Worm (Caenorhabditis elegans) whole organism, L4 larva: ENCODE data around the gene C27D6.1.

Experiments used
- F26F4.8 ChIP-seq: fragments of 200-800 bp; sonication (Bioruptor generic); conservative IDR thresholded peaks from 2 replicates; pipeline ENCODE4 v1.3.6; 2022; ENCODE audit warnings: missing genetic modification characterization, missing compliant biosample characterization
- F49E8.2 ChIP-seq: sonication (generic microtip); optimal IDR thresholded peaks from 2 replicates; lab custom pipeline; 2016; ENCODE audit warnings: missing compliant biosample characterization, mild to moderate bottlenecking, missing genetic modification characterization, borderline replicate concordance
- T20F7.1 ChIP-seq: fragments of 200-800 bp; sonication (Bioruptor generic); optimal IDR thresholded peaks from 2 replicates; lab custom pipeline; 2018; ENCODE audit warnings: mild to moderate bottlenecking, missing genetic modification characterization, missing compliant biosample characterization
- Y105C5A.15 ChIP-seq: fragments of 200-800 bp; sonication (Bioruptor generic); IDR thresholded peaks from 2 replicates; pipeline ENCODE4 v1.3.6; 2022; ENCODE audit warnings: missing genetic modification characterization, missing compliant biosample characterization
- Y48G9A.11 ChIP-seq: fragments of 200-800 bp; sonication (Bioruptor generic); IDR thresholded peaks from 2 replicates; pipeline ENCODE4 v1.3.6; 2022; ENCODE audit warnings: missing genetic modification reagents, missing genetic modification characterization, missing compliant biosample characterization
- aly-2 ChIP-seq: sonication (generic microtip); optimal IDR thresholded peaks from 2 replicates; lab custom pipeline; 2018; ENCODE audit warnings: missing biosample characterization, missing genetic modification characterization
- arid-1 ChIP-seq: fragments of 200-800 bp; sonication (Bioruptor generic); conservative IDR thresholded peaks from 2 replicates; pipeline ENCODE4 v1.3.6; 2022; ENCODE audit warnings: missing genetic modification reagents, missing genetic modification characterization, missing compliant biosample characterization
- ceh-28 ChIP-seq: fragments of 150-350 bp; optimal IDR thresholded peaks from 2 replicates; lab custom pipeline; 2014; ENCODE audit warnings: missing biosample characterization, missing genetic modification reagents, missing genetic modification characterization
- ceh-82 ChIP-seq: sonication (generic microtip); optimal IDR thresholded peaks from 2 replicates; lab custom pipeline; 2017; ENCODE audit warnings: missing biosample characterization, missing genetic modification characterization
- ces-1 ChIP-seq: fragments of 150-350 bp; sonication (generic microtip); optimal IDR thresholded peaks from 4 replicates; lab custom pipeline; 2014; ENCODE audit warnings: missing biosample characterization, missing genetic modification reagents, missing genetic modification characterization
- cey-2 ChIP-seq: sonication (generic microtip); optimal IDR thresholded peaks from 3 replicates; lab custom pipeline; 2017; ENCODE audit warnings: missing genetic modification characterization, mild to moderate bottlenecking, missing compliant biosample characterization, antibody characterized with exemption, borderline replicate concordance; ENCODE audit not compliant: insufficient read depth
- daf-8 ChIP-seq: fragments of 200-800 bp; sonication (Bioruptor generic); IDR thresholded peaks from 2 replicates; pipeline ENCODE4 v1.3.6; 2022; ENCODE audit warnings: missing genetic modification characterization, missing compliant biosample characterization
- dmd-9 ChIP-seq: fragments of 200-800 bp; sonication (Bioruptor generic); IDR thresholded peaks from 2 replicates; pipeline ENCODE4 v1.3.6; 2022; ENCODE audit warnings: missing genetic modification reagents, missing genetic modification characterization, missing compliant biosample characterization
- duxl-1 ChIP-seq: sonication (generic microtip); optimal IDR thresholded peaks from 2 replicates; lab custom pipeline; 2016; ENCODE audit warnings: mild to moderate bottlenecking, missing genetic modification characterization, moderate library complexity, missing compliant biosample characterization; ENCODE audit not compliant: poor library complexity
- egl-27 ChIP-seq: sonication (generic microtip); optimal IDR thresholded peaks from 3 replicates; lab custom pipeline; 2017; ENCODE audit warnings: missing biosample characterization, missing genetic modification reagents, missing genetic modification characterization
- egl-43 ChIP-seq: fragments of 200-800 bp; sonication (Bioruptor generic); IDR thresholded peaks from 2 replicates; pipeline ENCODE4 v1.3.6; 2022; ENCODE audit warnings: missing genetic modification reagents, missing genetic modification characterization, missing compliant biosample characterization
- fkh-10 ChIP-seq: fragments of 150-350 bp; optimal IDR thresholded peaks from 2 replicates; lab custom pipeline; 2014; ENCODE audit warnings: missing biosample characterization, missing genetic modification reagents, missing genetic modification characterization
- fos-1 ChIP-seq: fragments of 150-350 bp; optimal IDR thresholded peaks from 2 replicates; lab custom pipeline; 2014; ENCODE audit warnings: missing biosample characterization, missing genetic modification characterization
- hif-1 ChIP-seq, 2 experiments: sonication (generic microtip); optimal IDR thresholded peaks; 2 replicates each; lab custom pipeline; 2016 to 2017; ENCODE audit warnings: missing compliant biosample characterization in 2 of 2, missing genetic modification characterization in 2 of 2, missing genetic modification reagents in 2 of 2, missing genotype in 2 of 2, mild to moderate bottlenecking in 1 of 2
- jun-1 ChIP-seq: fragments of 150-350 bp; optimal IDR thresholded peaks from 2 replicates; lab custom pipeline; 2014; ENCODE audit warnings: missing biosample characterization, missing genetic modification reagents, missing genetic modification characterization
- lin-1 ChIP-seq: fragments of 200-800 bp; sonication (Bioruptor generic); IDR thresholded peaks from 2 replicates; pipeline ENCODE4 v1.3.6; 2022; ENCODE audit warnings: missing genetic modification reagents, missing genetic modification characterization, missing compliant biosample characterization
- lin-13 ChIP-seq: fragments of 150-350 bp; optimal IDR thresholded peaks from 2 replicates; lab custom pipeline; 2014; ENCODE audit warnings: missing biosample characterization, missing genetic modification reagents, missing genetic modification characterization
- lin-15B ChIP-seq: fragments of 150-350 bp; sonication (generic microtip); optimal IDR thresholded peaks from 3 replicates; lab custom pipeline; 2014; ENCODE audit warnings: missing biosample characterization, missing genetic modification characterization
- lin-38 ChIP-seq: fragments of 200-800 bp; sonication (Bioruptor generic); IDR thresholded peaks from 2 replicates; pipeline ENCODE4 v1.3.6; 2022; ENCODE audit warnings: missing genetic modification reagents, missing genetic modification characterization, missing compliant biosample characterization
- lin-39 ChIP-seq: fragments of 150-350 bp; optimal IDR thresholded peaks from 2 replicates; lab custom pipeline; 2014; ENCODE audit warnings: missing biosample characterization, missing genetic modification reagents, missing genetic modification characterization
- lir-3 ChIP-seq: sonication (generic microtip); optimal IDR thresholded peaks from 2 replicates; lab custom pipeline; 2016; ENCODE audit warnings: mild to moderate bottlenecking, missing genetic modification characterization, missing compliant biosample characterization
- madf-9 ChIP-seq: fragments of 200-800 bp; sonication (Bioruptor generic); conservative IDR thresholded peaks from 2 replicates; pipeline ENCODE4 v1.3.6; 2022; ENCODE audit warnings: missing genetic modification reagents, missing genetic modification characterization, missing compliant biosample characterization
- mdl-1 ChIP-seq, 2 experiments: fragments of 150-350 bp in 1 of 2; sonication (generic microtip) in 1 of 2; optimal IDR thresholded peaks; 2 replicates each; lab custom pipeline; 2014 to 2017; ENCODE audit warnings: missing biosample characterization in 2 of 2, missing genetic modification characterization in 2 of 2
- mxl-2 ChIP-seq: fragments of 200-800 bp; sonication (Bioruptor generic); conservative IDR thresholded peaks from 2 replicates; pipeline ENCODE4 v1.3.6; 2022; ENCODE audit warnings: missing genetic modification reagents, missing genetic modification characterization, missing compliant biosample characterization
- nhr-10 ChIP-seq: fragments of 150-350 bp; optimal IDR thresholded peaks from 2 replicates; lab custom pipeline; 2014; ENCODE audit warnings: missing biosample characterization, missing genetic modification characterization
- nhr-102 ChIP-seq: sonication (generic microtip); optimal IDR thresholded peaks from 2 replicates; lab custom pipeline; 2016; ENCODE audit warnings: mild to moderate bottlenecking, missing genetic modification characterization, moderate library complexity, missing compliant biosample characterization
- nhr-111 ChIP-seq: fragments of 200-800 bp; sonication (Bioruptor generic); optimal IDR thresholded peaks from 2 replicates; lab custom pipeline; 2018; ENCODE audit warnings: mild to moderate bottlenecking, missing genetic modification characterization, missing compliant biosample characterization
- nhr-237 ChIP-seq: sonication (generic microtip); optimal IDR thresholded peaks from 2 replicates; lab custom pipeline; 2017; ENCODE audit warnings: missing biosample characterization, missing genetic modification characterization
- nhr-6 ChIP-seq: fragments of 150-350 bp; optimal IDR thresholded peaks from 2 replicates; lab custom pipeline; 2014; ENCODE audit warnings: missing biosample characterization, missing genetic modification characterization
- pqm-1 ChIP-seq: sonication (generic microtip); optimal IDR thresholded peaks from 2 replicates; lab custom pipeline; 2017; ENCODE audit warnings: missing biosample characterization, missing genetic modification characterization
- spr-1 ChIP-seq: sonication (generic microtip); optimal IDR thresholded peaks from 2 replicates; lab custom pipeline; 2016; ENCODE audit warnings: mild to moderate bottlenecking, missing genetic modification characterization, missing compliant biosample characterization
- spr-3 ChIP-seq: fragments of 200-800 bp; sonication (Bioruptor generic); optimal IDR thresholded peaks from 2 replicates; lab custom pipeline; 2018; ENCODE audit warnings: mild to moderate bottlenecking, missing genetic modification characterization, missing compliant biosample characterization
- tag-97 ChIP-seq: fragments of 200-800 bp; sonication (Bioruptor generic); IDR thresholded peaks from 2 replicates; pipeline ENCODE4 v1.3.6; 2022; ENCODE audit warnings: missing genetic modification characterization, missing compliant biosample characterization
- unc-39 ChIP-seq: sonication (generic microtip); optimal IDR thresholded peaks from 2 replicates; lab custom pipeline; 2017; ENCODE audit warnings: missing biosample characterization, missing genetic modification characterization
- vab-7 ChIP-seq: fragments of 200-800 bp; sonication (Bioruptor generic); IDR thresholded peaks from 2 replicates; pipeline ENCODE4 v1.3.6; 2022; ENCODE audit warnings: missing genetic modification reagents, missing genetic modification characterization, missing compliant biosample characterization

Gene C27D6.1

ce11 chrII:5154540-5154939 is 18.0 kb upstream of the C27D6.1 start, which contains the start of gene srb-12:
TSS of gene srb-12 (minus strand) at chrII:5154640.
- TF ChIP-seq fos-1 (tag; lab: Kevin White, UChicago) = no peak
- no peak for TF ChIP-seq nhr-6
- TF ChIP-seq mxl-2 (GFP tag; lab: Robert Waterston, UW) = no peak
- TF ChIP-seq lin-39 = no peak
- no peak for TF ChIP-seq egl-27 (tag; lab: Kevin White, UChicago)
- no peak for TF ChIP-seq madf-9 (GFP tag; lab: Robert Waterston, UW)

ce11 chrII:5156983-5157382 is 15.6 kb upstream of the C27D6.1 start, which contains the start of gene msp-45:
TSS of gene msp-45 (minus strand) at chrII:5157083.
- TF ChIP-seq lin-38 (GFP tag; lab: Robert Waterston, UW) = no peak
- TF ChIP-seq, all 104 proteins: peak for 0

ce11 chrII:5157525-5157924 is 15.0 kb upstream of the C27D6.1 start, which contains the start of gene srb-13:
TSS of gene srb-13 (minus strand) at chrII:5157625.
- no peak for TF ChIP-seq ceh-82 (tag; lab: Kevin White, UChicago)
- no peak for TF ChIP-seq spr-1 (tag; lab: Kevin White, UChicago)
- no peak for TF ChIP-seq lir-3 (tag; lab: Kevin White, UChicago)
- TF ChIP-seq nhr-6 = no peak
- no peak for TF ChIP-seq F49E8.2
- no peak for TF ChIP-seq ceh-28 (tag; lab: Kevin White, UChicago)
- no peak for TF ChIP-seq aly-2 (tag; lab: Kevin White, UChicago)
- TF ChIP-seq tag-97 (GFP tag; lab: Robert Waterston, UW) = no peak
- TF ChIP-seq fkh-10 (GFP tag; lab: Kevin White, UChicago) = no peak
- TF ChIP-seq ces-1 (GFP tag; lab: Kevin White, UChicago) = no peak
- no peak for TF ChIP-seq pqm-1 (tag; lab: Kevin White, UChicago)
- no peak for TF ChIP-seq spr-3 (GFP tag; lab: Kevin White, UChicago)
- TF ChIP-seq lin-15B (tag; lab: Kevin White, UChicago) = no peak
- TF ChIP-seq daf-8 (GFP tag; lab: Robert Waterston, UW) = no peak
- no peak for TF ChIP-seq duxl-1 (tag; lab: Kevin White, UChicago)
- no peak for TF ChIP-seq mxl-2 (GFP tag; lab: Robert Waterston, UW)
- TF ChIP-seq nhr-102 = no peak
- no peak for TF ChIP-seq Y48G9A.11 (GFP tag; lab: Robert Waterston, UW)
- TF ChIP-seq jun-1 (tag; lab: Kevin White, UChicago) = no peak

- TF ChIP-seq F26F4.8 (GFP tag; lab: Robert Waterston, UW) = 0 out of 2 replicates have a peak, but pooled peaks have one; percentile 34
- TF ChIP-seq, all 104 proteins: peak for 1; not testable (repeated sequence) for 103
These were observed 13.8 kb upstream of the C27D6.1 start, which contains the start of gene F58A6.9 for ce11 chrII:5158774-5159173. TSS of gene F58A6.9 (minus strand) at chrII:5158874.

ce11 chrII:5161102-5161501 is 11.4 kb upstream of the C27D6.1 start, which contains the start of gene C27D6.11:
TSS of gene C27D6.11 (minus strand) at chrII:5161202.
- TF ChIP-seq cey-2 (tag; lab: Kevin White, UChicago) (no peak), egl-27 (tag; lab: Kevin White, UChicago) (no peak), arid-1 (GFP tag; lab: Robert Waterston, UW) (no peak), nhr-237 (tag; lab: Kevin White, UChicago) (no peak), T20F7.1 (GFP tag; lab: Kevin White, UChicago) (no peak), lin-13 (GFP tag; lab: Kevin White, UChicago) (no peak), Y105C5A.15 (GFP tag; lab: Robert Waterston, UW) (no peak), lin-1 (no peak), nhr-111 (GFP tag; lab: Kevin White, UChicago) (no peak), lin-39 (no peak), nhr-10 (tag; lab: Kevin White, UChicago) (no peak), dmd-9 (no peak), egl-43 (no peak), unc-39 (tag; lab: Kevin White, UChicago) (no peak), vab-7 (GFP tag; lab: Robert Waterston, UW) (no peak), duxl-1 (tag; lab: Kevin White, UChicago) (no peak), mdl-1 (tag; optimal IDR thresholded peaks at IDR 0.05; lab: Kevin White, UChicago) (no peak), hif-1 (tag; optimal IDR thresholded peaks at IDR 0.05; lab: Kevin White, UChicago) (no peak)
